Worm (Caenorhabditis elegans) whole organism, young adult: ENCODE measurements around the gene Y56A3A.41.

Source experiments
- B0035.1 ChIP-seq: sonication (generic microtip); optimal IDR thresholded peaks from 2 replicates; lab custom pipeline; 2016; ENCODE audit warnings: missing genetic modification characterization, mild to moderate bottlenecking, missing compliant biosample characterization, missing genotype, missing genetic modification reagents
- B0261.1 ChIP-seq: sonication (generic microtip); optimal IDR thresholded peaks from 2 replicates; lab custom pipeline; 2016; ENCODE audit warnings: mild to moderate bottlenecking, missing genetic modification characterization, moderate library complexity, missing compliant biosample characterization
- B0336.3 ChIP-seq: fragments of 200-800 bp; sonication (Bioruptor generic); IDR thresholded peaks from 2 replicates; pipeline ENCODE4 v1.3.6; 2022; ENCODE audit warnings: missing genetic modification characterization, missing compliant biosample characterization
- D2030.7 ChIP-seq: fragments of 200-800 bp; sonication (Bioruptor generic); IDR thresholded peaks from 2 replicates; pipeline ENCODE4 v1.3.6; 2022; ENCODE audit warnings: missing genetic modification reagents, missing genetic modification characterization, missing compliant biosample characterization
- F10E7.11 ChIP-seq: sonication (generic microtip); optimal IDR thresholded peaks from 2 replicates; lab custom pipeline; 2017; ENCODE audit warnings: mild to moderate bottlenecking, missing genetic modification characterization, moderate library complexity, missing compliant biosample characterization
- F22D6.2 ChIP-seq: sonication (generic microtip); optimal IDR thresholded peaks from 2 replicates; lab custom pipeline; 2016; ENCODE audit warnings: mild to moderate bottlenecking, missing genetic modification characterization, missing compliant biosample characterization
- F37B4.10 ChIP-seq: fragments of 200-800 bp; sonication (Bioruptor generic); IDR thresholded peaks from 2 replicates; pipeline ENCODE4 v1.3.6; 2022; ENCODE audit warnings: missing genetic modification characterization, missing compliant biosample characterization
- F39B2.1 ChIP-seq: fragments of 200-800 bp; sonication (Bioruptor generic); IDR thresholded peaks from 2 replicates; pipeline ENCODE4 v1.3.6; 2022; ENCODE audit warnings: missing genetic modification reagents, missing genetic modification characterization, missing compliant biosample characterization
- F52B5.7 ChIP-seq: sonication (generic microtip); optimal IDR thresholded peaks from 2 replicates; lab custom pipeline; 2016; ENCODE audit warnings: mild to moderate bottlenecking, missing genetic modification characterization, missing compliant biosample characterization
- K12H6.12 ChIP-seq: fragments of 200-800 bp; sonication (Bioruptor generic); optimal IDR thresholded peaks from 2 replicates; lab custom pipeline; 2018; ENCODE audit warnings: mild to moderate bottlenecking, missing genetic modification characterization, missing compliant biosample characterization
- T07F8.4 ChIP-seq: sonication (generic microtip); optimal IDR thresholded peaks from 2 replicates; lab custom pipeline; 2016; ENCODE audit warnings: mild to moderate bottlenecking, missing genetic modification characterization, moderate library complexity, missing compliant biosample characterization
- Y67H2A.10 ChIP-seq: fragments of 200-800 bp; sonication (Bioruptor generic); conservative IDR thresholded peaks from 2 replicates; pipeline ENCODE4 v1.3.6; 2022; ENCODE audit warnings: missing genetic modification reagents, missing genetic modification characterization, missing compliant biosample characterization
- aptf-2 ChIP-seq: fragments of 200-800 bp; sonication (Bioruptor generic); conservative IDR thresholded peaks from 2 replicates; pipeline ENCODE4 v1.3.6; 2022; ENCODE audit warnings: missing genetic modification reagents, missing genetic modification characterization, missing compliant biosample characterization
- atf-7 ChIP-seq: sonication (generic microtip); optimal IDR thresholded peaks from 2 replicates; lab custom pipeline; 2017; ENCODE audit warnings: mild to moderate bottlenecking, missing genetic modification characterization, missing compliant biosample characterization
- cebp-1 ChIP-seq, 2 experiments: fragments of 200-800 bp in 1 of 2; sonication (Bioruptor generic) in 1 of 2; sonication (generic microtip) in 1 of 2; IDR thresholded peaks in 1 of 2; optimal IDR thresholded peaks in 1 of 2; 2 replicates each; pipeline versions ENCODE4 v1.3.6 to Lab custom; 2017 to 2022; ENCODE audit warnings: missing compliant biosample characterization in 2 of 2, missing genetic modification characterization in 2 of 2, mild to moderate bottlenecking in 1 of 2, missing genetic modification reagents in 1 of 2, moderate library complexity in 1 of 2
- ceh-100 ChIP-seq: fragments of 200-800 bp; sonication (Bioruptor generic); IDR thresholded peaks from 2 replicates; pipeline ENCODE4 v1.3.6; 2022; ENCODE audit warnings: missing genetic modification reagents, missing genetic modification characterization, missing compliant biosample characterization
- ceh-40 ChIP-seq: fragments of 200-800 bp; sonication (Bioruptor generic); IDR thresholded peaks from 2 replicates; pipeline ENCODE4 v1.3.6; 2022; ENCODE audit warnings: missing genetic modification characterization, missing compliant biosample characterization
- ceh-58 ChIP-seq: fragments of 200-800 bp; sonication (Bioruptor generic); IDR thresholded peaks from 2 replicates; pipeline ENCODE4 v1.3.6; 2022; ENCODE audit warnings: missing genetic modification characterization, missing compliant biosample characterization
- ceh-91 ChIP-seq: fragments of 200-800 bp; sonication (Bioruptor generic); IDR thresholded peaks from 2 replicates; pipeline ENCODE4 v1.3.6; 2022; ENCODE audit warnings: missing genetic modification reagents, missing genetic modification characterization, missing compliant biosample characterization
- dpff-1 ChIP-seq: sonication (generic microtip); optimal IDR thresholded peaks from 2 replicates; lab custom pipeline; 2017; ENCODE audit warnings: mild to moderate bottlenecking, missing genetic modification characterization, missing compliant biosample characterization
- egrh-3 ChIP-seq: fragments of 200-800 bp; sonication (Bioruptor generic); IDR thresholded peaks from 2 replicates; pipeline ENCODE4 v1.3.6; 2022; ENCODE audit warnings: missing genetic modification reagents, missing genetic modification characterization, missing compliant biosample characterization
- ets-4 ChIP-seq: fragments of 200-800 bp; sonication (Bioruptor generic); optimal IDR thresholded peaks from 2 replicates; lab custom pipeline; 2018; ENCODE audit warnings: mild to moderate bottlenecking, missing genetic modification characterization, missing compliant biosample characterization
- gei-17 ChIP-seq: fragments of 200-800 bp; sonication (Bioruptor generic); optimal IDR thresholded peaks from 2 replicates; lab custom pipeline; 2018; ENCODE audit warnings: mild to moderate bottlenecking, missing genetic modification characterization, missing compliant biosample characterization
- hlh-26 ChIP-seq: fragments of 200-800 bp; sonication (Bioruptor generic); conservative IDR thresholded peaks from 2 replicates; pipeline ENCODE4 v1.3.6; 2022; ENCODE audit warnings: missing genetic modification reagents, missing genetic modification characterization, missing compliant biosample characterization
- hmg-1.2 ChIP-seq: fragments of 200-800 bp; sonication (Bioruptor generic); IDR thresholded peaks from 2 replicates; pipeline ENCODE4 v1.3.6; 2022; ENCODE audit warnings: missing genetic modification reagents, missing genetic modification characterization, missing compliant biosample characterization
- hmg-20 ChIP-seq: fragments of 200-800 bp; sonication (Bioruptor generic); IDR thresholded peaks from 2 replicates; pipeline ENCODE4 v1.3.6; 2022; ENCODE audit warnings: missing genetic modification reagents, missing genetic modification characterization, missing compliant biosample characterization
- hrde-1 ChIP-seq: sonication (generic microtip); optimal IDR thresholded peaks from 2 replicates; lab custom pipeline; 2016; ENCODE audit warnings: missing genetic modification characterization, mild to moderate bottlenecking, missing compliant biosample characterization, moderate library complexity, missing genotype, missing genetic modification reagents, borderline replicate concordance
- let-526 ChIP-seq: fragments of 200-800 bp; sonication (Bioruptor generic); IDR thresholded peaks from 2 replicates; pipeline ENCODE4 v1.3.6; 2022; ENCODE audit warnings: missing genetic modification reagents, missing genetic modification characterization, missing compliant biosample characterization
- let-607 ChIP-seq, 2 experiments: fragments of 200-800 bp in 1 of 2; sonication (Bioruptor generic) in 1 of 2; sonication (generic microtip) in 1 of 2; optimal IDR thresholded peaks; 2 replicates each; lab custom pipeline; 2016 to 2018; ENCODE audit warnings: mild to moderate bottlenecking in 2 of 2, missing compliant biosample characterization in 2 of 2, missing genetic modification characterization in 2 of 2, moderate library complexity in 2 of 2, missing genotype in 1 of 2
- lin-26 ChIP-seq: fragments of 200-800 bp; sonication (Bioruptor generic); IDR thresholded peaks from 2 replicates; pipeline ENCODE4 v1.3.6; 2022; ENCODE audit warnings: missing genetic modification reagents, missing genetic modification characterization, missing compliant biosample characterization
- lsy-27 ChIP-seq: sonication (generic microtip); optimal IDR thresholded peaks from 2 replicates; lab custom pipeline; 2017; ENCODE audit warnings: missing genetic modification characterization, mild to moderate bottlenecking, missing compliant biosample characterization, antibody characterized with exemption, missing genotype, borderline replicate concordance; ENCODE audit not compliant: insufficient read depth
- madf-10 ChIP-seq: sonication (generic microtip); optimal IDR thresholded peaks from 2 replicates; lab custom pipeline; 2016; ENCODE audit warnings: mild to moderate bottlenecking, missing genetic modification characterization, missing compliant biosample characterization
- madf-6 ChIP-seq: fragments of 200-800 bp; sonication (Bioruptor generic); IDR thresholded peaks from 2 replicates; pipeline ENCODE4 v1.3.6; 2022; ENCODE audit warnings: missing genetic modification reagents, missing genetic modification characterization, missing compliant biosample characterization
- mes-4 ChIP-seq: sonication (generic microtip); optimal IDR thresholded peaks from 2 replicates; lab custom pipeline; 2016; ENCODE audit warnings: missing genotype, missing genetic modification characterization, missing compliant biosample characterization
- nfya-1 ChIP-seq: sonication (generic microtip); optimal IDR thresholded peaks from 2 replicates; lab custom pipeline; 2017; ENCODE audit warnings: antibody characterized with exemption, missing compliant biosample characterization, missing genetic modification characterization, borderline replicate concordance; ENCODE audit not compliant: insufficient read depth
- nhr-120 ChIP-seq: fragments of 200-800 bp; sonication (Bioruptor generic); IDR thresholded peaks from 2 replicates; pipeline ENCODE4 v1.3.6; 2022; ENCODE audit warnings: missing genetic modification characterization, missing compliant biosample characterization
- pbrm-1 ChIP-seq: fragments of 200-800 bp; sonication (Bioruptor generic); IDR thresholded peaks from 2 replicates; pipeline ENCODE4 v1.3.6; 2022; ENCODE audit warnings: missing genetic modification reagents, missing genetic modification characterization, missing compliant biosample characterization
- pha-4 ChIP-seq: fragments of 150-350 bp; sonication (generic microtip); optimal IDR thresholded peaks from 2 replicates; lab custom pipeline; 2014; ENCODE audit warnings: missing biosample characterization, missing genetic modification reagents, missing genetic modification characterization
- rpc-1 ChIP-seq, 2 experiments: fragments of 150-350 bp in 1 of 2; sonication (generic microtip) in 1 of 2; optimal IDR thresholded peaks; 2 replicates each; lab custom pipeline; 2014 to 2018; ENCODE audit warnings: missing biosample characterization in 1 of 2, missing genetic modification characterization in 1 of 2, missing genetic modification reagents in 1 of 2, missing genotype in 1 of 2
- sdz-38 ChIP-seq: sonication (generic microtip); optimal IDR thresholded peaks from 2 replicates; lab custom pipeline; 2016; ENCODE audit warnings: missing genotype, missing genetic modification characterization, missing compliant biosample characterization
- snpc-1.3 ChIP-seq: sonication (generic microtip); optimal IDR thresholded peaks from 2 replicates; lab custom pipeline; 2017; ENCODE audit warnings: missing genetic modification characterization, mild to moderate bottlenecking, missing compliant biosample characterization, antibody characterized with exemption, moderate library complexity, missing genotype, missing genetic modification reagents; ENCODE audit not compliant: insufficient read depth
- snpc-4 ChIP-seq, 5 experiments: fragments of 150-350 bp in 1 of 5; sonication (generic microtip) in 4 of 5; optimal IDR thresholded peaks; 2 replicates each; lab custom pipeline; 2014 to 2018; ENCODE audit warnings: missing genetic modification characterization in 5 of 5, missing biosample characterization in 3 of 5, antibody characterized with exemption in 2 of 5, mild to moderate bottlenecking in 2 of 5, missing compliant biosample characterization in 2 of 5, missing genotype in 2 of 5, moderate library complexity in 2 of 5, missing genetic modification reagents in 1 of 5
- tlf-1 ChIP-seq: fragments of 200-800 bp; sonication (Bioruptor generic); optimal IDR thresholded peaks from 2 replicates; lab custom pipeline; 2018; ENCODE audit warnings: mild to moderate bottlenecking, missing genetic modification characterization, missing compliant biosample characterization
- zim-3 ChIP-seq: sonication (generic microtip); optimal IDR thresholded peaks from 2 replicates; lab custom pipeline; 2017; ENCODE audit warnings: mild to moderate bottlenecking, missing genetic modification characterization, moderate library complexity, missing compliant biosample characterization
- ztf-22 ChIP-seq: fragments of 200-800 bp; sonication (Bioruptor generic); optimal IDR thresholded peaks from 2 replicates; lab custom pipeline; 2018; ENCODE audit warnings: mild to moderate bottlenecking, missing genetic modification characterization, moderate library complexity, missing compliant biosample characterization
- ztf-28 ChIP-seq: fragments of 200-800 bp; sonication (Bioruptor generic); IDR thresholded peaks from 2 replicates; pipeline ENCODE4 v1.3.6; 2022; ENCODE audit warnings: missing genetic modification reagents, missing genetic modification characterization, missing compliant biosample characterization

Y56A3A.41 gene

DNA sequence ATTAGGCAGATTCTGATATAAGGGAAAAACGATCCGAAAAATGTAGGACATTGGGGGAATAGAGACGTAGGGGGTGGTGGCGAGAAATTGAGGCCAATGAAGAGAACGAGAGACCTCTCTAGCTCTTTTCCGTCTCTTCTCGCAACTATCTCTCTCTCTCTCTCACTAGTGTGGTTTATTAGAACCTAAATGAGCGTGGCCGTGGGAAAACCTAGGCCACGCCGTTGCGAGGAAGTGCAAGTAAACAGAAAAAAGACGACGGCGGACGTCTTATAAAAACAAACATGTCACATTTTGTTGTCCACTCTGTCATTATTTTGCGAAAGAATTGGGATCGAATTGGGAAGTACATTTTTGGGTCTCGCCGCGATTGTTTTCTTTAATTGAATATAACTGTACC is 22.8 kb downstream of the Y56A3A.41 start (continued):
- TF ChIP-seq T07F8.4: no peak
- peak; percentile 49; the same call in 1 of the 2 replicates for TF ChIP-seq Y67H2A.10 (GFP tag; lab: Robert Waterston, UW)
- TF ChIP-seq B0035.1 (tag; lab: Kevin White, UChicago): no peak
- no peak for TF ChIP-seq hmg-20 (GFP tag; lab: Robert Waterston, UW)
- 0 out of 2 replicates have a peak, but pooled peaks have one; percentile 16 for TF ChIP-seq B0336.3 (GFP tag; lab: Robert Waterston, UW)
- peak; percentile 28; the same call in 1 of the 2 replicates for TF ChIP-seq lin-26
- no peak for TF ChIP-seq ceh-91 (GFP tag; lab: Robert Waterston, UW)
- TF ChIP-seq pbrm-1 (GFP tag; lab: Robert Waterston, UW): peak; percentile 28; the same call in 1 of the 2 replicates
- TF ChIP-seq hrde-1 (tag; lab: Kevin White, UChicago): no peak
- TF ChIP-seq ztf-22 (GFP tag; lab: Kevin White, UChicago): no peak
- no peak for TF ChIP-seq egrh-3 (GFP tag; lab: Robert Waterston, UW)
- TF ChIP-seq pha-4: no peak
- no peak for TF ChIP-seq tlf-1
- TF ChIP-seq F37B4.10 (GFP tag; lab: Robert Waterston, UW): no peak
- no peak for TF ChIP-seq let-526 (GFP tag; lab: Robert Waterston, UW)
- TF ChIP-seq madf-6: no peak
- TF ChIP-seq ceh-40 (GFP tag; lab: Robert Waterston, UW): 0 out of 2 replicates have a peak, but pooled peaks have one; percentile 28
- no peak for TF ChIP-seq F10E7.11
- peak; percentile 75; the same call in 1 of the 2 replicates for TF ChIP-seq hmg-1.2 (GFP tag; lab: Robert Waterston, UW)
- peak; percentile 88 for TF ChIP-seq K12H6.12 (tag; lab: Kevin White, UChicago)
- no peak for TF ChIP-seq ets-4 (GFP tag; lab: Kevin White, UChicago)
- peak; percentile 4 for TF ChIP-seq F22D6.2 (tag; lab: Kevin White, UChicago)
- TF ChIP-seq snpc-4 (GFP tag; optimal IDR thresholded peaks at IDR 0.05; lab: Kevin White, UChicago): peak; percentile 50
- peak; percentile 69 to 85 (median 79) for TF ChIP-seq snpc-4 (tag; optimal IDR thresholded peaks at IDR 0.05; lab: Kevin White, UChicago)
- no peak for TF ChIP-seq gei-17 (GFP tag; lab: Kevin White, UChicago)
- TF ChIP-seq ceh-100 (GFP tag; lab: Robert Waterston, UW): peak; percentile 62; the same call in 1 of the 2 replicates
- no peak for TF ChIP-seq zim-3 (tag; lab: Kevin White, UChicago)
- no peak for TF ChIP-seq F52B5.7 (tag; lab: Kevin White, UChicago)
- no peak for TF ChIP-seq ztf-28
- TF ChIP-seq snpc-1.3: no peak
- no peak for TF ChIP-seq dpff-1 (tag; lab: Kevin White, UChicago)
- TF ChIP-seq sdz-38 (tag; lab: Kevin White, UChicago): no peak
- no peak for TF ChIP-seq atf-7 (tag; lab: Kevin White, UChicago)
- no peak for TF ChIP-seq ceh-58 (GFP tag; lab: Robert Waterston, UW)
- no peak for TF ChIP-seq nhr-120
- TF ChIP-seq madf-10 (tag; lab: Kevin White, UChicago): peak; percentile 59
- no peak for TF ChIP-seq nfya-1 (tag; lab: Kevin White, UChicago)
- TF ChIP-seq rpc-1 (optimal IDR thresholded peaks at IDR 0.05; lab: Kevin White, UChicago): no peak
- TF ChIP-seq rpc-1 (tag; optimal IDR thresholded peaks at IDR 0.05; lab: Kevin White, UChicago): no peak
- no peak for TF ChIP-seq B0261.1 (tag; lab: Kevin White, UChicago)
- peak; percentile 51; the same call in 1 of the 2 replicates for TF ChIP-seq aptf-2 (GFP tag; lab: Robert Waterston, UW)
- peak; percentile 53; the same call in 1 of the 2 replicates for TF ChIP-seq cebp-1 (GFP tag; IDR thresholded peaks at IDR 0.05; lab: Robert Waterston, UW)
- TF ChIP-seq cebp-1 (tag; optimal IDR thresholded peaks at IDR 0.05; lab: Kevin White, UChicago): peak; percentile 78
- TF ChIP-seq F39B2.1 (GFP tag; lab: Robert Waterston, UW): no peak
- no peak for TF ChIP-seq mes-4 (tag; lab: Kevin White, UChicago)
- TF ChIP-seq D2030.7 (GFP tag; lab: Robert Waterston, UW): no peak
- TF ChIP-seq lsy-27: no peak
- no peak for TF ChIP-seq hlh-26 (GFP tag; lab: Robert Waterston, UW)
- TF ChIP-seq let-607 (tag; optimal IDR thresholded peaks at IDR 0.05; lab: Kevin White, UChicago): peak; percentile 14 to 16
